Fruit fly (Drosophila melanogaster): ENCODE data around the gene Lar.

Lar gene

dm6 chr2L:19758511-19759128, 172.2 kb downstream of the Lar start, which contains the start of the genes CG10628 and Dus3 (continued):
- TF ChIP-seq CG7745 (tag; optimal IDR thresholded peaks at IDR 0.05) (no peak), phol (tag; optimal IDR thresholded peaks at IDR 0.05) (peak; percentile 94), twi (tag; optimal IDR thresholded peaks at IDR 0.05) (peak; percentile 85), CG10267 (tag; optimal IDR thresholded peaks at IDR 0.05) (peak; percentile 81), Side (GFP tag; optimal IDR thresholded peaks at IDR 0.05) (peak; percentile 92), CG4282 (GFP tag; optimal IDR thresholded peaks at IDR 0.05) (peak; percentile 89), h (optimal IDR thresholded peaks at IDR 0.05) (no peak), Hand (GFP tag; optimal IDR thresholded peaks at IDR 0.05) (peak; percentile 51), slbo (GFP tag; IDR thresholded peaks at IDR 0.05) (peak; percentile 95), CG14860 (GFP tag; IDR thresholded peaks at IDR 0.05; ENCODE audit: partially characterized antibody) (no peak), maf-S (GFP tag; optimal IDR thresholded peaks at IDR 0.05) (peak; percentile 89), Xbp1 (GFP tag; optimal IDR thresholded peaks at IDR 0.05) (peak; percentile 95), knrl (GFP tag; IDR thresholded peaks at IDR 0.05; ENCODE audit: partially characterized antibody) (peak; percentile 72), luna (GFP tag; optimal IDR thresholded peaks at IDR 0.05) (peak; percentile 91), hkb (optimal IDR thresholded peaks at IDR 0.05) (no peak), hkb (GFP tag; IDR thresholded peaks at IDR 0.05) (peak; percentile 94), CG10431 (GFP tag; optimal IDR thresholded peaks at IDR 0.05) (peak; percentile 30), CG2889 (GFP tag; IDR thresholded peaks at IDR 0.05) (peak; percentile 80), corto (GFP tag; optimal IDR thresholded peaks at IDR 0.05) (peak; percentile 66), ato (GFP tag; IDR thresholded peaks at IDR 0.05; ENCODE audit: partially characterized antibody) (no peak), CG1647 (GFP tag; optimal IDR thresholded peaks at IDR 0.05) (peak; percentile 84), B-H1 (GFP tag; IDR thresholded peaks at IDR 0.05) (peak; percentile 88), Fer3 (tag; optimal IDR thresholded peaks at IDR 0.05) (peak; percentile 90), CG17612 (GFP tag; IDR thresholded peaks at IDR 0.05) (peak; percentile 75), CG10147 (GFP tag; optimal IDR thresholded peaks at IDR 0.05) (peak; percentile 88), Gsc (GFP tag; IDR thresholded peaks at IDR 0.05) (peak; percentile 78), Nf-YB (GFP tag; optimal IDR thresholded peaks at IDR 0.05) (peak; percentile 69), CG13287 (GFP tag; IDR thresholded peaks at IDR 0.05; ENCODE audit: partially characterized antibody) (peak; percentile 77), NK7.1 (GFP tag; optimal IDR thresholded peaks at IDR 0.05) (peak; percentile 74), CrebB (tag; optimal IDR thresholded peaks at IDR 0.05) (peak; percentile 87), psq (GFP tag; optimal IDR thresholded peaks at IDR 0.05) (peak; percentile 68), Nf-YA (GFP tag; IDR thresholded peaks at IDR 0.05) (peak; percentile 80), CG2120 (GFP tag; optimal IDR thresholded peaks at IDR 0.05) (peak; percentile 96), CG6689 (GFP tag; IDR thresholded peaks at IDR 0.05) (peak; percentile 92), CG7963 (GFP tag; IDR thresholded peaks at IDR 0.05; ENCODE audit: partially characterized antibody) (no peak), Poxn (GFP tag; IDR thresholded peaks at IDR 0.05) (peak; percentile 81), HHEX (GFP tag; optimal IDR thresholded peaks at IDR 0.05) (peak; percentile 89), tap (tag; optimal IDR thresholded peaks at IDR 0.05) (peak; percentile 84), Optix (GFP tag; IDR thresholded peaks at IDR 0.05) (peak; percentile 91), fru (optimal IDR thresholded peaks at IDR 0.05) (no peak), CG13424 (tag; optimal IDR thresholded peaks at IDR 0.05) (peak; percentile 92), HmgD (GFP tag; optimal IDR thresholded peaks at IDR 0.05) (peak; percentile 86), exex (tag; optimal IDR thresholded peaks at IDR 0.05) (peak; percentile 61), CG17802 (tag; optimal IDR thresholded peaks at IDR 0.05) (peak; percentile 76), CG31224 (GFP tag; IDR thresholded peaks at IDR 0.05) (peak; percentile 88), pho (GFP tag; optimal IDR thresholded peaks at IDR 0.05) (peak; percentile 95), disco-r (GFP tag; optimal IDR thresholded peaks at IDR 0.05) (peak; percentile 83), HLH54F (GFP tag; optimal IDR thresholded peaks at IDR 0.05) (peak; percentile 96), Rx (GFP tag; IDR thresholded peaks at IDR 0.05) (peak; percentile 88), pfk (GFP tag; optimal IDR thresholded peaks at IDR 0.05) (peak; percentile 14), Ets97D (GFP tag; optimal IDR thresholded peaks at IDR 0.05) (peak; percentile 83)

Data from whole organism, embryonic.